Fruit fly (Drosophila melanogaster) whole organism, wandering third instar larva: ENCODE results near the gene GCC185.

Experiments used
- Rel ChIP-seq, 2 experiments: fragments of 200-800 bp; sonication (Bioruptor generic) in 1 of 2; optimal IDR thresholded peaks; 2 replicates in 1 of 2; 3 replicates in 1 of 2; lab custom pipeline; 2016 to 2019; ENCODE audit warnings: mild to moderate bottlenecking in 2 of 2, missing biosample characterization in 2 of 2, missing genetic modification characterization in 2 of 2, moderate library complexity in 1 of 2
- br ChIP-seq: fragments of 200-800 bp; sonication (Bioruptor generic); optimal IDR thresholded peaks from 2 replicates; lab custom pipeline; 2016; ENCODE audit warnings: missing biosample characterization, missing genetic modification characterization

DNA sequence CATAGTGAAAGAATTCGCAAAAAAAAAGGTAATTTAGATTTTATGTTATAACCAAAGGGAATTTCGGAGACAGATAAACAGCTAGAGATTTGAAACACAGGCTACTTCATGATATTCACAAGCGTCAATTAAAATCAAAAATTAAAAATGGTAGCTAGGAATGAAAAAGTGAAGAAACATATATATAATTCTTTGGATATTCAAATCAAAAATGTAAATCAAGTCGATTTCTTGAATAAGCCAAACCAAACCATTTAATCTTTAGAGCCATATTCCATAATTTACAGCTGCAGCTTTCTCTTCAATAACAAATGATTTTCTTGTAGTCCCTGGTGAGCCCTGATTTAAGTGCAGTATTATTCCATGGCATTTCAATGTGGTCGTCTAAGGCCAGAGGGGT lies 52.3 kb downstream of the GCC185 start, which contains the start of gene CG14740:
- TF ChIP-seq br (GFP tag; lab: Kevin White, UChicago), result no peak
- no peak for TF ChIP-seq Rel (GFP tag; optimal IDR thresholded peaks at IDR 0.05; lab: Kevin White, UChicago)
- no peak for TF ChIP-seq Rel (tag; optimal IDR thresholded peaks at IDR 0.05; lab: Kevin White, UChicago)
